Fruit fly (Drosophila melanogaster): ENCODE data around the gene CG42525.

DNA sequence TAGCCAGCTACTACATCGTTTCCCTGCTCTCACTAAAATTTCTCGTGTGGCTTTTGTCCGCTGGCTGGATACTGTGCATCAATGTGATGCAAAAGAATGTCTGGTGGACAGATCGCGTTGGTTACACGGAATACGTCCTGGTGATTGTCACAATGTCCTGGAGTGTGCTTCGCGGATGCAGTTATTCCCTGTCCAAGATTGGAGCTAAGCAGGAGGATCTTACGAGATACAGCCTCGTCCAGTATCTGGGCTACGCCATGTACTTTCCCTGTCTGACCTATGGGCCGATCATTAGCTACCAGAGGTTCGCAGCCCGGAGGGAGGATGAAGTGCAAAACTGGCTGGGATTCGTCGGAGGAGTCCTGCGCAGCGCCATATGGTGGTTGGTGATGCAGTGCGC lies 27.0 kb downstream of the CG42525 start:
- TF ChIP-seq CG8478 (optimal IDR thresholded peaks at IDR 0.05) (no peak), EcR (GFP tag; optimal IDR thresholded peaks at IDR 0.05) (no peak), pan (optimal IDR thresholded peaks at IDR 0.05) (no peak)
